Fruit fly (Drosophila melanogaster) whole organism, embryonic: Measurements from ENCODE around the gene Bgb.

Source experiments
- Ada2b ChIP-seq: fragments of 200-800 bp; sonication (Bioruptor generic); IDR thresholded peaks from 2 replicates; pipeline ENCODE4 v1.3.6; 2022; ENCODE audit warnings: missing biosample characterization, missing genetic modification characterization
- Blimp-1 ChIP-seq: fragments of 200-800 bp; sonication (Bioruptor generic); optimal IDR thresholded peaks from 3 replicates; lab custom pipeline; 2018; ENCODE audit warnings: missing biosample characterization, missing genetic modification characterization, mild to moderate bottlenecking, moderate library complexity, missing genetic modification reagents
- CG10274 ChIP-seq: fragments of 200-800 bp; sonication (Bioruptor generic); optimal IDR thresholded peaks from 3 replicates; lab custom pipeline; 2017; ENCODE audit warnings: missing biosample characterization, mild to moderate bottlenecking, missing genetic modification characterization
- CG10654 ChIP-seq: fragments of 200-800 bp; sonication (Bioruptor generic); optimal IDR thresholded peaks from 2 replicates; lab custom pipeline; 2016; ENCODE audit warnings: missing biosample characterization, missing genetic modification characterization
- CG1647 ChIP-seq: fragments of 200-800 bp; sonication (Bioruptor generic); optimal IDR thresholded peaks from 3 replicates; lab custom pipeline; 2016; ENCODE audit warnings: missing biosample characterization, missing genetic modification characterization
- CG2678 ChIP-seq: fragments of 200-800 bp; sonication (Bioruptor generic); optimal IDR thresholded peaks from 3 replicates; lab custom pipeline; 2019; ENCODE audit warnings: missing biosample characterization, mild to moderate bottlenecking, missing genetic modification characterization, moderate library complexity
- CG2889 ChIP-seq: fragments of 200-800 bp; sonication (Bioruptor generic); IDR thresholded peaks from 3 replicates; pipeline ENCODE4 v1.3.6; 2022; ENCODE audit warnings: missing biosample characterization, missing genetic modification characterization
- CG31388 ChIP-seq: fragments of 200-800 bp; sonication (Bioruptor generic); optimal IDR thresholded peaks from 2 replicates; lab custom pipeline; 2016; ENCODE audit warnings: missing biosample characterization, missing genetic modification characterization
- CG3407 ChIP-seq: fragments of 200-800 bp; sonication (Bioruptor generic); optimal IDR thresholded peaks from 2 replicates; lab custom pipeline; 2018; ENCODE audit warnings: missing biosample characterization, mild to moderate bottlenecking, missing genetic modification characterization
- CG4424 ChIP-seq: fragments of 200-800 bp; sonication (Bioruptor generic); optimal IDR thresholded peaks from 3 replicates; lab custom pipeline; 2016; ENCODE audit warnings: missing biosample characterization, missing genetic modification characterization
- CG6813 ChIP-seq: fragments of 200-800 bp; sonication (Bioruptor generic); optimal IDR thresholded peaks from 2 replicates; lab custom pipeline; 2017; ENCODE audit warnings: missing biosample characterization, missing genetic modification characterization, mild to moderate bottlenecking, moderate library complexity, missing genetic modification reagents
- CG7745 ChIP-seq: fragments of 200-800 bp; sonication (Bioruptor generic); optimal IDR thresholded peaks from 2 replicates; lab custom pipeline; 2018; ENCODE audit warnings: missing biosample characterization, mild to moderate bottlenecking, missing genetic modification characterization, moderate library complexity
- CG7786 ChIP-seq: fragments of 200-800 bp; sonication (Bioruptor generic); optimal IDR thresholded peaks from 2 replicates; lab custom pipeline; 2016; ENCODE audit warnings: missing biosample characterization, missing genetic modification characterization
- CG7839 ChIP-seq: fragments of 200-800 bp; sonication (Bioruptor generic); optimal IDR thresholded peaks from 3 replicates; lab custom pipeline; 2018; ENCODE audit warnings: missing biosample characterization, mild to moderate bottlenecking, missing genetic modification characterization, moderate library complexity
- CG8290 ChIP-seq, 3 experiments: fragments of 200-800 bp; sonication (Bioruptor generic); optimal IDR thresholded peaks; 2 replicates each; lab custom pipeline; 2016 to 2019; ENCODE audit warnings: missing biosample characterization in 3 of 3, missing genetic modification characterization in 3 of 3, mild to moderate bottlenecking in 2 of 3, moderate library complexity in 1 of 3
- CG8359 ChIP-seq: fragments of 200-800 bp; sonication (Bioruptor generic); optimal IDR thresholded peaks from 2 replicates; lab custom pipeline; 2017; ENCODE audit warnings: missing biosample characterization, mild to moderate bottlenecking, missing genetic modification characterization, borderline replicate concordance
- CG9817 ChIP-seq: fragments of 200-800 bp; sonication (Bioruptor generic); optimal IDR thresholded peaks from 2 replicates; lab custom pipeline; 2018; ENCODE audit warnings: missing biosample characterization, mild to moderate bottlenecking, missing genetic modification characterization, moderate library complexity
- CrebB ChIP-seq: fragments of 200-800 bp; sonication (Bioruptor generic); optimal IDR thresholded peaks from 3 replicates; lab custom pipeline; 2018; ENCODE audit warnings: missing biosample characterization, mild to moderate bottlenecking, missing genetic modification characterization
- E2f2 ChIP-seq: fragments of 200-800 bp; sonication (Bioruptor generic); IDR thresholded peaks from 2 replicates; pipeline ENCODE4 v1.3.6; 2022; ENCODE audit warnings: missing biosample characterization, missing genetic modification characterization
- Gsc ChIP-seq: fragments of 200-800 bp; sonication (Bioruptor generic); IDR thresholded peaks from 2 replicates; pipeline ENCODE4 v1.3.6; 2022; ENCODE audit warnings: missing biosample characterization, missing genetic modification characterization
- Gug ChIP-seq: fragments of 200-800 bp; sonication (Bioruptor generic); IDR thresholded peaks from 4 replicates; pipeline ENCODE4 v1.3.6; 2022; ENCODE audit warnings: missing biosample characterization, missing genetic modification characterization
- Lhr ChIP-seq: fragments of 200-800 bp; sonication (Bioruptor generic); optimal IDR thresholded peaks from 3 replicates; lab custom pipeline; 2017; ENCODE audit warnings: mild to moderate bottlenecking, missing biosample characterization, missing genetic modification reagents, missing genetic modification characterization
- Max ChIP-seq: fragments of 200-800 bp; sonication (Bioruptor generic); optimal IDR thresholded peaks from 2 replicates; lab custom pipeline; 2016; ENCODE audit warnings: missing biosample characterization, mild to moderate bottlenecking, missing genetic modification characterization
- Rfx ChIP-seq: fragments of 200-800 bp; sonication (Bioruptor generic); IDR thresholded peaks from 2 replicates; pipeline ENCODE4 v1.3.6; 2022; ENCODE audit warnings: missing biosample characterization, missing genetic modification characterization
- Sry-δ ChIP-seq: fragments of 200-800 bp; sonication (Bioruptor generic); optimal IDR thresholded peaks from 2 replicates; lab custom pipeline; 2016; ENCODE audit warnings: missing biosample characterization, missing genetic modification characterization
- TFAM ChIP-seq: fragments of 200-800 bp; sonication (Bioruptor generic); optimal IDR thresholded peaks from 2 replicates; lab custom pipeline; 2017; ENCODE audit warnings: missing biosample characterization, missing genetic modification characterization, inconsistent platforms
- Vsx1 ChIP-seq: fragments of 200-800 bp; sonication (Bioruptor generic); optimal IDR thresholded peaks from 2 replicates; lab custom pipeline; 2017; ENCODE audit warnings: missing biosample characterization, mild to moderate bottlenecking, missing genetic modification characterization, missing genetic modification reagents
- Xrp1 ChIP-seq: fragments of 200-800 bp; sonication (Bioruptor generic); IDR thresholded peaks from 2 replicates; pipeline ENCODE4 v1.3.6; 2022; ENCODE audit warnings: missing biosample characterization, missing genetic modification characterization
- abd-A ChIP-seq: fragments of 200-800 bp; sonication (Bioruptor generic); optimal IDR thresholded peaks from 3 replicates; lab custom pipeline; 2019; ENCODE audit warnings: missing biosample characterization, mild to moderate bottlenecking, missing genetic modification characterization, moderate library complexity
- bigmax ChIP-seq: fragments of 200-800 bp; sonication (Bioruptor generic); optimal IDR thresholded peaks from 2 replicates; lab custom pipeline; 2018; ENCODE audit warnings: missing biosample characterization, mild to moderate bottlenecking, missing genetic modification characterization
- br ChIP-seq: fragments of >200 bp; optimal IDR thresholded peaks from 2 replicates; lab custom pipeline; 2017
- btn ChIP-seq: fragments of 200-800 bp; sonication (Bioruptor generic); optimal IDR thresholded peaks from 2 replicates; lab custom pipeline; 2016; ENCODE audit warnings: missing biosample characterization, missing genetic modification characterization
- corto ChIP-seq: fragments of 200-800 bp; sonication (Bioruptor generic); optimal IDR thresholded peaks from 2 replicates; lab custom pipeline; 2016; ENCODE audit warnings: missing biosample characterization, mild to moderate bottlenecking, missing genetic modification characterization, moderate library complexity
- dmrt11E ChIP-seq: fragments of 200-800 bp; sonication (Bioruptor generic); optimal IDR thresholded peaks from 3 replicates; lab custom pipeline; 2018; ENCODE audit warnings: missing biosample characterization, mild to moderate bottlenecking, missing genetic modification characterization, moderate library complexity
- exex ChIP-seq: fragments of 200-800 bp; sonication (Bioruptor generic); optimal IDR thresholded peaks from 4 replicates; lab custom pipeline; 2018; ENCODE audit warnings: missing biosample characterization, mild to moderate bottlenecking, missing genetic modification characterization, moderate library complexity
- fd64A ChIP-seq: fragments of 200-800 bp; sonication (Bioruptor generic); optimal IDR thresholded peaks from 3 replicates; lab custom pipeline; 2018; ENCODE audit warnings: missing biosample characterization, mild to moderate bottlenecking, missing genetic modification characterization
- gcm2 ChIP-seq: fragments of 200-800 bp; sonication (Bioruptor generic); optimal IDR thresholded peaks from 2 replicates; lab custom pipeline; 2016; ENCODE audit warnings: missing biosample characterization, missing genetic modification characterization
- ham ChIP-seq: fragments of 200-800 bp; sonication (Bioruptor generic); IDR thresholded peaks from 2 replicates; pipeline ENCODE4 v1.3.6; 2022; ENCODE audit warnings: missing biosample characterization, missing genetic modification characterization
- kay ChIP-seq: fragments of 200-800 bp; sonication (Bioruptor generic); optimal IDR thresholded peaks from 2 replicates; lab custom pipeline; 2016; ENCODE audit warnings: missing biosample characterization, missing genetic modification characterization
- knrl ChIP-seq: fragments of 200-800 bp; sonication (Bioruptor generic); IDR thresholded peaks from 3 replicates; pipeline ENCODE4 v1.3.6; 2022; ENCODE audit warnings: missing biosample characterization, missing genetic modification characterization; ENCODE audit not compliant: partially characterized antibody
- lmd ChIP-seq: fragments of 200-800 bp; sonication (Bioruptor generic); IDR thresholded peaks from 2 replicates; pipeline ENCODE4 v1.3.6; 2022; ENCODE audit warnings: missing biosample characterization, missing genetic modification characterization
- pan ChIP-seq, 4 experiments: fragments of >200 bp in 3 of 4; fragments of 200-800 bp in 1 of 4; sonication (Bioruptor generic) in 1 of 4; optimal IDR thresholded peaks in 3 of 4; IDR thresholded peaks in 1 of 4; 2 replicates each; pipeline versions ENCODE4 v1.3.6 to Lab custom; 2017 to 2022; ENCODE audit warnings: missing biosample characterization in 2 of 4, missing genetic modification characterization in 2 of 4, mixed read lengths in 1 of 4
- peb ChIP-seq: fragments of 200-800 bp; sonication (Bioruptor generic); IDR thresholded peaks from 2 replicates; pipeline ENCODE4 v1.3.6; 2022; ENCODE audit warnings: missing biosample characterization, missing genetic modification characterization
- pfk ChIP-seq: fragments of 200-800 bp; sonication (Bioruptor generic); optimal IDR thresholded peaks from 2 replicates; lab custom pipeline; 2018; ENCODE audit warnings: missing biosample characterization, mild to moderate bottlenecking, missing genetic modification characterization, moderate library complexity
- row ChIP-seq: fragments of 200-800 bp; sonication (Bioruptor generic); IDR thresholded peaks from 3 replicates; pipeline ENCODE4 v1.3.6; 2022; ENCODE audit warnings: missing biosample characterization, missing genetic modification characterization
- sens ChIP-seq: fragments of 200-800 bp; sonication (Bioruptor generic); peaks from one replicate; lab custom pipeline; 2016; ENCODE audit warnings: missing biosample characterization, missing genetic modification characterization
- sim ChIP-seq: fragments of 200-800 bp; sonication (Bioruptor generic); IDR thresholded peaks from 2 replicates; pipeline ENCODE4 v1.3.6; 2022; ENCODE audit warnings: missing biosample characterization, missing genetic modification characterization
- sima ChIP-seq: fragments of 200-800 bp; sonication (Bioruptor generic); optimal IDR thresholded peaks from 2 replicates; lab custom pipeline; 2016; ENCODE audit warnings: missing biosample characterization, missing genetic modification characterization
- slp2 ChIP-seq: fragments of 200-800 bp; sonication (Bioruptor generic); optimal IDR thresholded peaks from 2 replicates; lab custom pipeline; 2016; ENCODE audit warnings: missing biosample characterization, missing genetic modification characterization

Bgb gene

dm6 chr3L:1591692-1592371, 47.7 kb upstream of the Bgb start (continued):
- TF ChIP-seq sens (GFP tag; lab: Kevin White, UChicago) (peak; percentile 86), bigmax (peak; percentile 65), pan (optimal IDR thresholded peaks at IDR 0.05; lab: Kevin White, UChicago) (no peak), pan (GFP tag; optimal IDR thresholded peaks at IDR 0.05 in 1 of 2, IDR thresholded peaks at IDR 0.05 in 1 of 2) (peak in 1 of 2 experiments; percentile 55), row (GFP tag; lab: Robert Waterston, UW) (no peak), TFAM (no peak), ham (GFP tag; lab: Robert Waterston, UW) (no peak), fd64A (GFP tag; lab: Kevin White, UChicago) (peak; percentile 51), CG7786 (GFP tag; lab: Kevin White, UChicago) (peak; percentile 38), corto (GFP tag; lab: Kevin White, UChicago) (peak; percentile 62), CG3407 (GFP tag; lab: Kevin White, UChicago) (peak; percentile 30), CG1647 (peak; percentile 81), E2f2 (GFP tag; lab: Robert Waterston, UW) (peak; percentile 35; the same call in 1 of the 2 replicates), br (lab: Kevin White, UChicago) (no peak), CG2678 (tag; lab: Kevin White, UChicago) (peak; percentile 88), sim (GFP tag; lab: Robert Waterston, UW) (0 out of 2 replicates have a peak, but pooled peaks have one; percentile 26), exex (peak; percentile 63), CG7745 (tag; lab: Kevin White, UChicago) (no peak), CG6813 (peak; percentile 95), CG10274 (GFP tag; lab: Kevin White, UChicago) (peak; percentile 71), btn (GFP tag; lab: Kevin White, UChicago) (no peak), Lhr (no peak), Ada2b (peak; percentile 52), pfk (GFP tag; lab: Kevin White, UChicago) (peak; percentile 46), slp2 (GFP tag; lab: Kevin White, UChicago) (no peak), CG31388 (GFP tag; lab: Kevin White, UChicago) (peak; percentile 16), CG4424 (no peak), Blimp-1 (GFP tag; lab: Kevin White, UChicago) (peak; percentile 62), CG7839 (tag; lab: Kevin White, UChicago) (no peak), CG9817 (tag; lab: Kevin White, UChicago) (peak; percentile 78), Gug (GFP tag; lab: Robert Waterston, UW) (no peak), dmrt11E (tag; lab: Kevin White, UChicago) (no peak), lmd (GFP tag; lab: Robert Waterston, UW) (no peak; the same call in 1 of the 2 replicates), CG8359 (GFP tag; lab: Kevin White, UChicago) (peak; percentile 30), Gsc (GFP tag; lab: Robert Waterston, UW) (no peak), peb (no peak), CG2889 (GFP tag; lab: Robert Waterston, UW) (peak; percentile 31; the same call in 1 of the 3 replicates), CG8290 (GFP tag; optimal IDR thresholded peaks at IDR 0.05; lab: Kevin White, UChicago) (no peak), CG8290 (tag; optimal IDR thresholded peaks at IDR 0.05; lab: Kevin White, UChicago) (no peak), Vsx1 (GFP tag; lab: Kevin White, UChicago) (peak; percentile 76), Sry-δ (GFP tag; lab: Kevin White, UChicago) (peak; percentile 19), CrebB (peak; percentile 75), knrl (GFP tag; lab: Robert Waterston, UW) (no peak), CG10654 (peak; percentile 58), abd-A (no peak), Xrp1 (GFP tag; lab: Robert Waterston, UW) (peak; percentile 57; the same call in 1 of the 2 replicates), gcm2 (no peak), Max (GFP tag; lab: Kevin White, UChicago) (peak; percentile 62), kay (GFP tag; lab: Kevin White, UChicago) (peak; percentile 30), sima (GFP tag; lab: Kevin White, UChicago) (no peak), Rfx (GFP tag; lab: Robert Waterston, UW) (peak; percentile 82)
